Fruit fly (Drosophila melanogaster) whole organism, embryonic: ENCODE measurements around the gene CG32819.

Experiments used
- Bteb2 ChIP-seq: fragments of 200-800 bp; sonication (Bioruptor generic); optimal IDR thresholded peaks from 2 replicates; lab custom pipeline; 2016; ENCODE audit warnings: missing biosample characterization, missing genetic modification characterization
- CG12299 ChIP-seq: fragments of 200-800 bp; sonication (Bioruptor generic); optimal IDR thresholded peaks from 2 replicates; lab custom pipeline; 2018; ENCODE audit warnings: missing biosample characterization, mild to moderate bottlenecking, missing genetic modification characterization
- CG12391 ChIP-seq: fragments of 200-800 bp; sonication (Bioruptor generic); optimal IDR thresholded peaks from 3 replicates; lab custom pipeline; 2018; ENCODE audit warnings: missing biosample characterization, mild to moderate bottlenecking, missing genetic modification characterization, moderate library complexity
- CG13624 ChIP-seq: fragments of 200-800 bp; sonication (Bioruptor generic); optimal IDR thresholded peaks from 2 replicates; lab custom pipeline; 2016; ENCODE audit warnings: missing biosample characterization, missing genetic modification characterization
- CG17361 ChIP-seq: fragments of 200-800 bp; sonication (Bioruptor generic); IDR thresholded peaks from 3 replicates; pipeline ENCODE4 v1.3.6; 2022; ENCODE audit warnings: missing biosample characterization, missing genetic modification characterization
- CG31365 ChIP-seq: fragments of 200-800 bp; sonication (Bioruptor generic); optimal IDR thresholded peaks from 2 replicates; lab custom pipeline; 2018; ENCODE audit warnings: missing biosample characterization, mild to moderate bottlenecking, missing genetic modification characterization
- CG3163 ChIP-seq: fragments of 200-800 bp; sonication (Bioruptor generic); optimal IDR thresholded peaks from 3 replicates; lab custom pipeline; 2016; ENCODE audit warnings: missing biosample characterization, missing genetic modification characterization
- CG6272 ChIP-seq: fragments of 200-800 bp; sonication (Bioruptor generic); IDR thresholded peaks from 2 replicates; pipeline ENCODE4 v1.3.6; 2022; ENCODE audit warnings: missing biosample characterization, missing genetic modification characterization
- CG6654 ChIP-seq: fragments of 200-800 bp; sonication (Bioruptor generic); optimal IDR thresholded peaks from 2 replicates; lab custom pipeline; 2017; ENCODE audit warnings: missing biosample characterization, mild to moderate bottlenecking, missing genetic modification characterization
- CG6791 ChIP-seq: fragments of 200-800 bp; sonication (Bioruptor generic); IDR thresholded peaks from 3 replicates; pipeline ENCODE4 v1.3.6; 2022; ENCODE audit warnings: missing biosample characterization, missing genetic modification characterization; ENCODE audit not compliant: partially characterized antibody
- CG7556 ChIP-seq: fragments of 200-800 bp; sonication (Bioruptor generic); optimal IDR thresholded peaks from 2 replicates; lab custom pipeline; 2017; ENCODE audit warnings: missing biosample characterization, mild to moderate bottlenecking, missing genetic modification characterization
- CG7987 ChIP-seq: fragments of 200-800 bp; sonication (Bioruptor generic); optimal IDR thresholded peaks from 2 replicates; lab custom pipeline; 2018; ENCODE audit warnings: missing biosample characterization, mild to moderate bottlenecking, missing genetic modification characterization, moderate library complexity
- CkIIα-i1 ChIP-seq: fragments of 200-800 bp; sonication (Bioruptor generic); IDR thresholded peaks from 2 replicates; pipeline ENCODE4 v1.3.6; 2022; ENCODE audit warnings: missing biosample characterization, missing genetic modification characterization
- Dad ChIP-seq: fragments of 200-800 bp; sonication (Bioruptor generic); optimal IDR thresholded peaks from 3 replicates; lab custom pipeline; 2016; ENCODE audit warnings: missing biosample characterization, missing genetic modification characterization
- Doc3 ChIP-seq: fragments of 200-800 bp; sonication (Bioruptor generic); IDR thresholded peaks from 3 replicates; pipeline ENCODE4 v1.3.6; 2022; ENCODE audit warnings: missing biosample characterization, missing genetic modification characterization; ENCODE audit not compliant: partially characterized antibody
- Kr ChIP-seq: fragments of 200-800 bp; sonication (Bioruptor generic); optimal IDR thresholded peaks from 2 replicates; lab custom pipeline; 2017; ENCODE audit warnings: missing biosample characterization, mild to moderate bottlenecking, missing genetic modification characterization
- NC2α ChIP-seq: fragments of 200-800 bp; sonication (Bioruptor generic); optimal IDR thresholded peaks from 2 replicates; lab custom pipeline; 2016; ENCODE audit warnings: missing biosample characterization, missing genetic modification characterization
- Oaz ChIP-seq: fragments of 200-800 bp; sonication (Bioruptor generic); IDR thresholded peaks from 2 replicates; pipeline ENCODE4 v1.3.6; 2022; ENCODE audit warnings: missing biosample characterization, missing genetic modification characterization
- PHDP ChIP-seq: fragments of 200-800 bp; sonication (Bioruptor generic); optimal IDR thresholded peaks from 3 replicates; lab custom pipeline; 2018; ENCODE audit warnings: missing biosample characterization, mild to moderate bottlenecking, missing genetic modification characterization, moderate library complexity
- Ptx1 ChIP-seq: fragments of 200-800 bp; sonication (Bioruptor generic); IDR thresholded peaks from 2 replicates; pipeline ENCODE4 v1.3.6; 2022; ENCODE audit warnings: missing biosample characterization, missing genetic modification characterization
- Ravus ChIP-seq: fragments of 200-800 bp; sonication (Bioruptor generic); IDR thresholded peaks from 2 replicates; pipeline ENCODE4 v1.3.6; 2022; ENCODE audit warnings: missing biosample characterization, missing genetic modification characterization
- Scr ChIP-seq: fragments of 200-800 bp; sonication (Bioruptor generic); IDR thresholded peaks from 2 replicates; pipeline ENCODE4 v1.3.6; 2022; ENCODE audit warnings: missing biosample characterization, missing genetic modification characterization; ENCODE audit not compliant: partially characterized antibody
- Sox102F ChIP-seq: fragments of 200-800 bp; sonication (Bioruptor generic); optimal IDR thresholded peaks from 2 replicates; lab custom pipeline; 2018; ENCODE audit warnings: missing biosample characterization, mild to moderate bottlenecking, missing genetic modification characterization, moderate library complexity
- amos ChIP-seq: fragments of 200-800 bp; sonication (Bioruptor generic); IDR thresholded peaks from 2 replicates; pipeline ENCODE4 v1.3.6; 2022; ENCODE audit warnings: missing biosample characterization, missing genetic modification characterization; ENCODE audit not compliant: partially characterized antibody
- ara ChIP-seq: fragments of 200-800 bp; sonication (Bioruptor generic); IDR thresholded peaks from 2 replicates; pipeline ENCODE4 v1.3.6; 2022; ENCODE audit warnings: missing biosample characterization, missing genetic modification characterization
- ase ChIP-seq: fragments of 200-800 bp; sonication (Bioruptor generic); IDR thresholded peaks from 3 replicates; pipeline ENCODE4 v1.3.6; 2022; ENCODE audit warnings: missing biosample characterization, missing genetic modification characterization
- bbx ChIP-seq: fragments of 200-800 bp; sonication (Bioruptor generic); IDR thresholded peaks from 2 replicates; pipeline ENCODE4 v1.3.6; 2022; ENCODE audit warnings: missing biosample characterization, missing genetic modification characterization; ENCODE audit not compliant: partially characterized antibody
- cas ChIP-seq: fragments of 200-800 bp; sonication (Bioruptor generic); IDR thresholded peaks from 2 replicates; pipeline ENCODE4 v1.3.6; 2022; ENCODE audit warnings: missing biosample characterization, missing genetic modification characterization
- cato ChIP-seq: fragments of 200-800 bp; sonication (Bioruptor generic); optimal IDR thresholded peaks from 2 replicates; lab custom pipeline; 2016; ENCODE audit warnings: missing biosample characterization, missing genetic modification characterization, borderline replicate concordance
- caup ChIP-seq: fragments of 200-800 bp; sonication (Bioruptor generic); optimal IDR thresholded peaks from 3 replicates; lab custom pipeline; 2017; ENCODE audit warnings: missing biosample characterization, mild to moderate bottlenecking, missing genetic modification characterization, moderate library complexity; ENCODE audit not compliant: severe bottlenecking
- chif ChIP-seq, 2 experiments: fragments of 200-800 bp; sonication (Bioruptor generic); optimal IDR thresholded peaks; 3 replicates each; lab custom pipeline; 2016; ENCODE audit warnings: missing biosample characterization in 2 of 2, missing genetic modification characterization in 2 of 2
- chm ChIP-seq: fragments of 200-800 bp; sonication (Bioruptor generic); IDR thresholded peaks from 2 replicates; pipeline ENCODE4 v1.3.6; 2022; ENCODE audit warnings: missing biosample characterization, missing genetic modification characterization
- emc ChIP-seq: fragments of 200-800 bp; sonication (Bioruptor generic); optimal IDR thresholded peaks from 2 replicates; lab custom pipeline; 2016; ENCODE audit warnings: missing biosample characterization, missing genetic modification characterization
- fd3F ChIP-seq: fragments of 200-800 bp; sonication (Bioruptor generic); optimal IDR thresholded peaks from 2 replicates; lab custom pipeline; 2018; ENCODE audit warnings: missing biosample characterization, mild to moderate bottlenecking, missing genetic modification characterization, moderate library complexity
- gcm2 ChIP-seq: fragments of 200-800 bp; sonication (Bioruptor generic); optimal IDR thresholded peaks from 2 replicates; lab custom pipeline; 2016; ENCODE audit warnings: missing biosample characterization, missing genetic modification characterization
- gfzf ChIP-seq: fragments of 200-800 bp; sonication (Bioruptor generic); optimal IDR thresholded peaks from 2 replicates; lab custom pipeline; 2016; ENCODE audit warnings: missing biosample characterization, mild to moderate bottlenecking, missing genetic modification characterization, moderate library complexity
- gsb ChIP-seq: fragments of 200-800 bp; sonication (Bioruptor generic); IDR thresholded peaks from 2 replicates; pipeline ENCODE4 v1.3.6; 2022; ENCODE audit warnings: missing biosample characterization, missing genetic modification characterization
- hkb ChIP-seq, 2 experiments: fragments of 200-800 bp in 1 of 2; fragments of >200 bp in 1 of 2; sonication (Bioruptor generic) in 1 of 2; IDR thresholded peaks in 1 of 2; optimal IDR thresholded peaks in 1 of 2; 2 replicates each; pipeline versions ENCODE4 v1.3.6 to Lab custom; 2017 to 2022; ENCODE audit warnings: missing biosample characterization in 1 of 2, missing genetic modification characterization in 1 of 2
- kah ChIP-seq: fragments of 200-800 bp; sonication (Bioruptor generic); optimal IDR thresholded peaks from 2 replicates; lab custom pipeline; 2018; ENCODE audit warnings: missing biosample characterization, mild to moderate bottlenecking, missing genetic modification characterization
- lola ChIP-seq, 3 experiments: fragments of >200 bp in 2 of 3; fragments of 200-800 bp in 1 of 3; sonication (Bioruptor generic) in 1 of 3; optimal IDR thresholded peaks; 2 replicates each; lab custom pipeline; 2017 to 2019; ENCODE audit warnings: missing biosample characterization in 3 of 3, missing genetic modification characterization in 3 of 3, mild to moderate bottlenecking in 1 of 3, moderate library complexity in 1 of 3
- pho ChIP-seq: fragments of 200-800 bp; sonication (Bioruptor generic); optimal IDR thresholded peaks from 2 replicates; lab custom pipeline; 2016; ENCODE audit warnings: missing biosample characterization, missing genetic modification characterization
- pita ChIP-seq: fragments of 200-800 bp; sonication (Bioruptor generic); optimal IDR thresholded peaks from 2 replicates; lab custom pipeline; 2017; ENCODE audit warnings: missing biosample characterization, mild to moderate bottlenecking, missing genetic modification characterization
- ranshi ChIP-seq: fragments of 200-800 bp; sonication (Bioruptor generic); IDR thresholded peaks from 2 replicates; pipeline ENCODE4 v1.3.6; 2022; ENCODE audit warnings: missing biosample characterization, missing genetic modification characterization
- salm ChIP-seq: fragments of 200-800 bp; sonication (Bioruptor generic); optimal IDR thresholded peaks from 2 replicates; lab custom pipeline; 2018; ENCODE audit warnings: missing biosample characterization, mild to moderate bottlenecking, missing genetic modification characterization
- scrt ChIP-seq: fragments of 200-800 bp; sonication (Bioruptor generic); optimal IDR thresholded peaks from 2 replicates; lab custom pipeline; 2018; ENCODE audit warnings: missing biosample characterization, mild to moderate bottlenecking, missing genetic modification characterization, moderate library complexity
- sob ChIP-seq: fragments of 200-800 bp; sonication (Bioruptor generic); IDR thresholded peaks from 2 replicates; pipeline ENCODE4 v1.3.6; 2022; ENCODE audit warnings: missing biosample characterization, missing genetic modification characterization
- sqz ChIP-seq: fragments of 200-800 bp; sonication (Bioruptor generic); optimal IDR thresholded peaks from 3 replicates; lab custom pipeline; 2018; ENCODE audit warnings: missing biosample characterization, mild to moderate bottlenecking, missing genetic modification characterization
- ssp ChIP-seq: fragments of 200-800 bp; sonication (Bioruptor generic); IDR thresholded peaks from 2 replicates; pipeline ENCODE4 v1.3.6; 2022; ENCODE audit warnings: missing biosample characterization, missing genetic modification characterization
- tx ChIP-seq: fragments of 200-800 bp; sonication (Bioruptor generic); optimal IDR thresholded peaks from 2 replicates; lab custom pipeline; 2016; ENCODE audit warnings: missing biosample characterization, missing genetic modification characterization
- usp ChIP-seq: fragments of >200 bp; optimal IDR thresholded peaks from 2 replicates; lab custom pipeline; 2017; ENCODE audit warnings: missing biosample characterization, missing genetic modification characterization

Gene CG32819

dm6 chrX:21593907-21594306 is 27.0 kb downstream of the CG32819 start (continued):
- TF ChIP-seq cas (GFP tag; lab: Robert Waterston, UW) (peak; percentile 54; the same call in 1 of the 2 replicates), Ptx1 (GFP tag; lab: Robert Waterston, UW) (peak; percentile 85), gfzf (GFP tag; lab: Kevin White, UChicago) (no peak), tx (GFP tag; lab: Kevin White, UChicago) (peak; percentile 76), emc (GFP tag; lab: Kevin White, UChicago) (peak; percentile 7), amos (GFP tag; lab: Robert Waterston, UW) (no peak), CG6272 (GFP tag; lab: Robert Waterston, UW) (peak; percentile 83), pho (GFP tag; lab: Kevin White, UChicago) (peak; percentile 38), Sox102F (peak; percentile 87), pita (GFP tag; lab: Kevin White, UChicago) (no peak), chif (GFP tag; optimal IDR thresholded peaks at IDR 0.05; lab: Kevin White, UChicago) (peak; percentile 84 to 90), chm (GFP tag; lab: Robert Waterston, UW) (peak; percentile 63; the same call in 1 of the 2 replicates), fd3F (GFP tag; lab: Kevin White, UChicago) (peak; percentile 42), kah (GFP tag; lab: Kevin White, UChicago) (peak; percentile 59), Dad (GFP tag; lab: Kevin White, UChicago) (peak; percentile 50), CG17361 (GFP tag; lab: Robert Waterston, UW) (peak; percentile 91), CG3163 (GFP tag; lab: Kevin White, UChicago) (peak; percentile 59), CG7556 (GFP tag; lab: Kevin White, UChicago) (peak; percentile 70), gsb (GFP tag; lab: Robert Waterston, UW) (no peak), cato (GFP tag; lab: Kevin White, UChicago) (peak; percentile 70), CG13624 (GFP tag; lab: Kevin White, UChicago) (peak; percentile 66), Oaz (GFP tag; lab: Robert Waterston, UW) (0 out of 2 replicates have a peak, but pooled peaks have one; percentile 26), usp (GFP tag; lab: Kevin White, UChicago) (no peak), lola (GFP tag; optimal IDR thresholded peaks at IDR 0.05; lab: Kevin White, UChicago) (peak in 1 of 3 experiments; percentile 74), bbx (GFP tag; lab: Robert Waterston, UW) (no peak), Bteb2 (GFP tag; lab: Kevin White, UChicago) (peak; percentile 52), caup (peak; percentile 60), sqz (peak; percentile 69), PHDP (peak; percentile 78), ranshi (peak; percentile 86), ssp (peak; percentile 78), NC2α (GFP tag; lab: Kevin White, UChicago) (peak; percentile 56), Doc3 (no peak), CG7987 (GFP tag; lab: Kevin White, UChicago) (peak; percentile 41), Kr (GFP tag; lab: Kevin White, UChicago) (no peak), sob (GFP tag; lab: Robert Waterston, UW) (peak; percentile 67; the same call in 1 of the 2 replicates), CG12299 (tag; lab: Kevin White, UChicago) (peak; percentile 54), hkb (optimal IDR thresholded peaks at IDR 0.05; lab: Kevin White, UChicago) (no peak), hkb (GFP tag; IDR thresholded peaks at IDR 0.05; lab: Robert Waterston, UW) (peak; percentile 80), CkIIα-i1 (no peak), CG6654 (GFP tag; lab: Kevin White, UChicago) (peak; percentile 66), scrt (GFP tag; lab: Kevin White, UChicago) (peak; percentile 53), CG31365 (tag; lab: Kevin White, UChicago) (peak; percentile 33), CG6791 (no peak), Ravus (GFP tag; lab: Robert Waterston, UW) (peak; percentile 3), gcm2 (GFP tag; lab: Kevin White, UChicago) (no peak), ase (GFP tag; lab: Robert Waterston, UW) (peak; percentile 79; the same call in 2 of the 3 replicates), ara (GFP tag; lab: Robert Waterston, UW) (peak; percentile 92), salm (tag; lab: Kevin White, UChicago) (peak; percentile 55), Scr (GFP tag; lab: Robert Waterston, UW) (no peak), CG12391 (tag; lab: Kevin White, UChicago) (peak; percentile 83)
